Fruit fly (Drosophila melanogaster): ENCODE measurements around the gene Grip.

Grip gene

dm6 chrX:5968094-5968723 is 2.1 kb downstream of the Grip start (continued):
- TF ChIP-seq pum (GFP tag; optimal IDR thresholded peaks at IDR 0.05): peak; percentile 30
- TF ChIP-seq CG11398 (GFP tag; optimal IDR thresholded peaks at IDR 0.05): peak; percentile 0
- TF ChIP-seq CG2875 (GFP tag; optimal IDR thresholded peaks at IDR 0.05): peak; percentile 32
- 0 out of 3 replicates have a peak, but pooled peaks have one; percentile 22 for TF ChIP-seq CG11560 (tag; IDR thresholded peaks at IDR 0.05)
- TF ChIP-seq stc (GFP tag; IDR thresholded peaks at IDR 0.05): peak; percentile 54; the same call in 1 of the 2 replicates
- TF ChIP-seq lola (GFP tag; optimal IDR thresholded peaks at IDR 0.05): peak in 1 of 3 experiments; percentile 17
- TF ChIP-seq cg (GFP tag; optimal IDR thresholded peaks at IDR 0.05): no peak
- TF ChIP-seq eve (GFP tag; optimal IDR thresholded peaks at IDR 0.05): peak in 1 of 2 experiments; percentile 38
- TF ChIP-seq zen2 (GFP tag; IDR thresholded peaks at IDR 0.05; ENCODE audit: partially characterized antibody): no peak
- peak; percentile 16 for TF ChIP-seq CG1529 (GFP tag; optimal IDR thresholded peaks at IDR 0.05)
- no peak for TF ChIP-seq caup (GFP tag; optimal IDR thresholded peaks at IDR 0.05; ENCODE audit: severe bottlenecking)
- TF ChIP-seq CG9817 (tag; optimal IDR thresholded peaks at IDR 0.05): no peak
- TF ChIP-seq CG3407 (GFP tag; optimal IDR thresholded peaks at IDR 0.05): peak; percentile 8
- TF ChIP-seq CG17385 (GFP tag; optimal IDR thresholded peaks at IDR 0.05): peak; percentile 6
- TF ChIP-seq CG33557 (GFP tag; optimal IDR thresholded peaks at IDR 0.05): no peak
- TF ChIP-seq Ets65A (GFP tag): peak; percentile 83
- no peak for TF ChIP-seq oc (tag; optimal IDR thresholded peaks at IDR 0.05)
- peak; percentile 63; the same call in 1 of the 2 replicates for TF ChIP-seq ara (GFP tag; IDR thresholded peaks at IDR 0.05)
- TF ChIP-seq CG11696 (GFP tag; IDR thresholded peaks at IDR 0.05): peak; percentile 81
- TF ChIP-seq CG10267 (tag; optimal IDR thresholded peaks at IDR 0.05): no peak
- no peak for TF ChIP-seq CG15073 (GFP tag; optimal IDR thresholded peaks at IDR 0.05)
- no peak for TF ChIP-seq sna (GFP tag; IDR thresholded peaks at IDR 0.05; ENCODE audit: partially characterized antibody)
- TF ChIP-seq CG4707 (GFP tag; optimal IDR thresholded peaks at IDR 0.05): no peak
- TF ChIP-seq gem (tag; optimal IDR thresholded peaks at IDR 0.05): peak; percentile 52
- no peak for TF ChIP-seq CG2120 (GFP tag; optimal IDR thresholded peaks at IDR 0.05)
- peak; percentile 45 for TF ChIP-seq CG8388 (GFP tag; optimal IDR thresholded peaks at IDR 0.05)
- TF ChIP-seq E2f2 (GFP tag; IDR thresholded peaks at IDR 0.05): no peak; the same call in 1 of the 2 replicates
- peak; percentile 62 for TF ChIP-seq CG2712 (tag; optimal IDR thresholded peaks at IDR 0.05)
- peak; percentile 11 for TF ChIP-seq chn (GFP tag; optimal IDR thresholded peaks at IDR 0.05)
- TF ChIP-seq amos (GFP tag; IDR thresholded peaks at IDR 0.05; ENCODE audit: partially characterized antibody): no peak
- no peak for TF ChIP-seq CG7372 (GFP tag; IDR thresholded peaks at IDR 0.05)
- no peak for TF ChIP-seq pfk (GFP tag; optimal IDR thresholded peaks at IDR 0.05)
- TF ChIP-seq sisA (GFP tag; IDR thresholded peaks at IDR 0.05): peak; percentile 40; the same call in 1 of the 2 replicates
- peak in 1 of 2 experiments; percentile 39 for TF ChIP-seq dpn (GFP tag; optimal IDR thresholded peaks at IDR 0.05)
- TF ChIP-seq Optix (GFP tag; IDR thresholded peaks at IDR 0.05): 0 out of 3 replicates have a peak, but pooled peaks have one; percentile 43
- no peak for TF ChIP-seq CG9932 (GFP tag; IDR thresholded peaks at IDR 0.05)
- TF ChIP-seq mirr (GFP tag; optimal IDR thresholded peaks at IDR 0.05): no peak
- no peak for TF ChIP-seq CG30020 (tag; optimal IDR thresholded peaks at IDR 0.05)
- TF ChIP-seq sob (GFP tag; IDR thresholded peaks at IDR 0.05): peak; percentile 15; the same call in 1 of the 2 replicates
- 0 out of 3 replicates have a peak, but pooled peaks have one; percentile 5 for TF ChIP-seq z (GFP tag; IDR thresholded peaks at IDR 0.05)
- TF ChIP-seq HLH54F (GFP tag; optimal IDR thresholded peaks at IDR 0.05): no peak
